Worm (Caenorhabditis elegans) whole organism, L2 larva: ENCODE results near the gene R01E6.2.

Experiments used
- C34F6.9 ChIP-seq: fragments of 150-350 bp; optimal IDR thresholded peaks from 2 replicates; lab custom pipeline; 2014; ENCODE audit warnings: missing biosample characterization, missing genetic modification characterization
- F13H6.1 ChIP-seq: sonication (generic microtip); optimal IDR thresholded peaks from 2 replicates; lab custom pipeline; 2016; ENCODE audit warnings: missing genetic modification characterization, missing compliant biosample characterization
- R02D3.7 ChIP-seq: fragments of 150-350 bp; optimal IDR thresholded peaks from 2 replicates; lab custom pipeline; 2014; ENCODE audit warnings: missing biosample characterization, missing genetic modification characterization
- Y55F3AM.14 ChIP-seq: fragments of 200-800 bp; sonication (Bioruptor generic); optimal IDR thresholded peaks from 2 replicates; lab custom pipeline; 2018; ENCODE audit warnings: mild to moderate bottlenecking, missing genetic modification characterization, missing compliant biosample characterization
- ZK546.5 ChIP-seq: sonication (generic microtip); optimal IDR thresholded peaks from 2 replicates; lab custom pipeline; 2017; ENCODE audit warnings: missing biosample characterization, missing genetic modification characterization
- alr-1 ChIP-seq: fragments of 150-350 bp; optimal IDR thresholded peaks from 2 replicates; lab custom pipeline; 2014; ENCODE audit warnings: missing biosample characterization, missing genetic modification characterization
- aly-2 ChIP-seq: fragments of 150-350 bp; optimal IDR thresholded peaks from 2 replicates; lab custom pipeline; 2014; ENCODE audit warnings: missing biosample characterization, missing genetic modification characterization
- ama-1 ChIP-seq: fragments of 150-350 bp; optimal IDR thresholded peaks from 2 replicates; lab custom pipeline; 2018; ENCODE audit warnings: inconsistent platforms
- blmp-1 ChIP-seq: sonication (generic microtip); optimal IDR thresholded peaks from 2 replicates; lab custom pipeline; 2017; ENCODE audit warnings: missing genetic modification characterization, mild to moderate bottlenecking, missing compliant biosample characterization, antibody characterized with exemption, moderate library complexity; ENCODE audit not compliant: insufficient read depth
- ceh-16 ChIP-seq: fragments of 150-350 bp; optimal IDR thresholded peaks from 2 replicates; lab custom pipeline; 2014; ENCODE audit warnings: missing biosample characterization, missing genetic modification characterization
- ceh-82 ChIP-seq: fragments of 150-350 bp; optimal IDR thresholded peaks from 2 replicates; lab custom pipeline; 2014; ENCODE audit warnings: missing biosample characterization, missing genetic modification characterization
- crh-2 ChIP-seq: sonication (generic microtip); optimal IDR thresholded peaks from 2 replicates; lab custom pipeline; 2017; ENCODE audit warnings: missing biosample characterization, missing genetic modification characterization
- dmd-4 ChIP-seq: sonication (generic microtip); optimal IDR thresholded peaks from 2 replicates; lab custom pipeline; 2017; ENCODE audit warnings: missing biosample characterization, missing genetic modification characterization
- egl-27 ChIP-seq: sonication (generic microtip); optimal IDR thresholded peaks from 3 replicates; lab custom pipeline; 2017; ENCODE audit warnings: missing biosample characterization, missing genetic modification reagents, missing genetic modification characterization
- elt-1 ChIP-seq: fragments of 150-350 bp; optimal IDR thresholded peaks from 2 replicates; lab custom pipeline; 2014; ENCODE audit warnings: missing biosample characterization, missing genetic modification characterization
- elt-3 ChIP-seq: sonication (generic microtip); optimal IDR thresholded peaks from 2 replicates; lab custom pipeline; 2017; ENCODE audit warnings: missing biosample characterization, missing genetic modification characterization
- fos-1 ChIP-seq: fragments of 150-350 bp; optimal IDR thresholded peaks from 2 replicates; lab custom pipeline; 2014; ENCODE audit warnings: missing biosample characterization, missing genetic modification characterization
- gmeb-1 ChIP-seq: fragments of 150-350 bp; optimal IDR thresholded peaks from 2 replicates; lab custom pipeline; 2014; ENCODE audit warnings: missing biosample characterization, missing genetic modification characterization
- lin-11 ChIP-seq: fragments of 150-350 bp; sonication (generic microtip); optimal IDR thresholded peaks from 2 replicates; lab custom pipeline; 2014; ENCODE audit warnings: missing biosample characterization, missing genetic modification characterization, inconsistent platforms, mixed read lengths
- lin-13 ChIP-seq: fragments of 150-350 bp; optimal IDR thresholded peaks from 2 replicates; lab custom pipeline; 2014; ENCODE audit warnings: missing biosample characterization, missing genetic modification reagents, missing genetic modification characterization
- lin-39 ChIP-seq: fragments of 150-350 bp; optimal IDR thresholded peaks from 2 replicates; lab custom pipeline; 2014; ENCODE audit warnings: missing biosample characterization, missing genetic modification reagents, missing genetic modification characterization
- lsy-2 ChIP-seq, 2 experiments: fragments of 150-350 bp in 1 of 2; sonication (generic microtip) in 1 of 2; optimal IDR thresholded peaks; 2 replicates each; lab custom pipeline; 2014 to 2017; ENCODE audit warnings: missing biosample characterization in 2 of 2, missing genetic modification characterization in 2 of 2
- mab-5 ChIP-seq: fragments of 150-350 bp; optimal IDR thresholded peaks from 2 replicates; lab custom pipeline; 2014; ENCODE audit warnings: missing biosample characterization, missing genetic modification characterization
- mbf-1 ChIP-seq: sonication (generic microtip); optimal IDR thresholded peaks from 2 replicates; lab custom pipeline; 2017; ENCODE audit warnings: missing biosample characterization, missing genetic modification characterization
- mdl-1 ChIP-seq, 2 experiments: fragments of 150-350 bp in 1 of 2; sonication (generic microtip) in 1 of 2; optimal IDR thresholded peaks; 2 replicates each; lab custom pipeline; 2017; ENCODE audit warnings: missing biosample characterization in 2 of 2, missing genetic modification characterization in 2 of 2
- nhr-10 ChIP-seq: sonication (generic microtip); optimal IDR thresholded peaks from 2 replicates; lab custom pipeline; 2017; ENCODE audit warnings: missing biosample characterization, missing genetic modification characterization
- nhr-11 ChIP-seq: fragments of 150-350 bp; optimal IDR thresholded peaks from 2 replicates; lab custom pipeline; 2014; ENCODE audit warnings: missing biosample characterization, missing genetic modification characterization
- nhr-12 ChIP-seq: fragments of 150-350 bp; optimal IDR thresholded peaks from 2 replicates; lab custom pipeline; 2014; ENCODE audit warnings: missing biosample characterization, missing genetic modification characterization
- nhr-129 ChIP-seq: fragments of 150-350 bp; optimal IDR thresholded peaks from 2 replicates; lab custom pipeline; 2014; ENCODE audit warnings: missing biosample characterization, missing genetic modification characterization
- nhr-21 ChIP-seq: fragments of 150-350 bp; optimal IDR thresholded peaks from 2 replicates; lab custom pipeline; 2014; ENCODE audit warnings: missing biosample characterization, missing genetic modification characterization
- nhr-23 ChIP-seq: fragments of 150-350 bp; optimal IDR thresholded peaks from 2 replicates; lab custom pipeline; 2014; ENCODE audit warnings: missing biosample characterization, missing genetic modification reagents, missing genetic modification characterization
- nhr-237 ChIP-seq: fragments of 150-350 bp; optimal IDR thresholded peaks from 2 replicates; lab custom pipeline; 2014; ENCODE audit warnings: missing biosample characterization, missing genetic modification characterization
- nhr-6 ChIP-seq: fragments of 150-350 bp; optimal IDR thresholded peaks from 2 replicates; lab custom pipeline; 2014; ENCODE audit warnings: missing biosample characterization, missing genetic modification characterization
- nhr-77 ChIP-seq: fragments of 150-350 bp; optimal IDR thresholded peaks from 2 replicates; lab custom pipeline; 2014; ENCODE audit warnings: missing biosample characterization, missing genetic modification characterization
- peb-1 ChIP-seq: fragments of 150-350 bp; optimal IDR thresholded peaks from 2 replicates; lab custom pipeline; 2014; ENCODE audit warnings: missing biosample characterization, missing genetic modification characterization
- sem-4 ChIP-seq: fragments of 150-350 bp; optimal IDR thresholded peaks from 2 replicates; lab custom pipeline; 2014; ENCODE audit warnings: missing biosample characterization, missing genetic modification reagents, missing genetic modification characterization
- skn-1 ChIP-seq: sonication (generic microtip); optimal IDR thresholded peaks from 2 replicates; lab custom pipeline; 2017; ENCODE audit warnings: missing biosample characterization, missing genetic modification characterization
- sma-3 ChIP-seq: sonication (generic microtip); optimal IDR thresholded peaks from 2 replicates; lab custom pipeline; 2016; ENCODE audit warnings: missing genetic modification reagents, missing genetic modification characterization, missing compliant biosample characterization
- sma-9 ChIP-seq, 2 experiments: fragments of 150-350 bp in 1 of 2; sonication (generic microtip) in 1 of 2; optimal IDR thresholded peaks; 2 replicates each; lab custom pipeline; 2014 to 2016; ENCODE audit warnings: missing genetic modification characterization in 2 of 2, mild to moderate bottlenecking in 1 of 2, missing biosample characterization in 1 of 2, missing compliant biosample characterization in 1 of 2, missing genetic modification reagents in 1 of 2, moderate library complexity in 1 of 2
- snpc-4 ChIP-seq: fragments of 150-350 bp; optimal IDR thresholded peaks from 2 replicates; lab custom pipeline; 2014; ENCODE audit warnings: missing biosample characterization, missing genetic modification characterization
- unc-39 ChIP-seq: fragments of 150-350 bp; optimal IDR thresholded peaks from 2 replicates; lab custom pipeline; 2014; ENCODE audit warnings: missing biosample characterization, missing genetic modification characterization
- unc-55 ChIP-seq: fragments of 150-350 bp; sonication (generic microtip); optimal IDR thresholded peaks from 3 replicates; lab custom pipeline; 2014; ENCODE audit warnings: missing biosample characterization, missing genetic modification reagents, missing genetic modification characterization
- unc-62 ChIP-seq: fragments of 150-350 bp; optimal IDR thresholded peaks from 2 replicates; lab custom pipeline; 2014; ENCODE audit warnings: missing biosample characterization, missing genetic modification reagents, missing genetic modification characterization
- zag-1 ChIP-seq: fragments of 150-350 bp; optimal IDR thresholded peaks from 2 replicates; lab custom pipeline; 2014; ENCODE audit warnings: missing biosample characterization, missing genetic modification characterization
- ztf-1 ChIP-seq: fragments of 200-800 bp; sonication (Bioruptor generic); conservative IDR thresholded peaks from 2 replicates; pipeline ENCODE4 v1.3.6; 2022; ENCODE audit warnings: missing genetic modification characterization, missing compliant biosample characterization
- ztf-11 ChIP-seq: sonication (generic microtip); optimal IDR thresholded peaks from 2 replicates; lab custom pipeline; 2017; ENCODE audit warnings: missing biosample characterization, missing genetic modification characterization
- ztf-4 ChIP-seq: fragments of 150-350 bp; optimal IDR thresholded peaks from 2 replicates; lab custom pipeline; 2014; ENCODE audit warnings: missing biosample characterization, missing genetic modification characterization

Gene R01E6.2

ce11 chrX:13598021-13598499 is 31.7 kb upstream of the R01E6.2 start, which contains the start of gene bra-1:
bra-1 (plus strand) TSS chrX:13598449.
- TF ChIP-seq gmeb-1 (tag; lab: Kevin White, UChicago): no peak
- peak; percentile 20 for TF ChIP-seq F13H6.1 (tag; lab: Kevin White, UChicago)
- TF ChIP-seq nhr-129 (tag; lab: Kevin White, UChicago): peak; percentile 82
- peak; percentile 78 for TF ChIP-seq C34F6.9
- TF ChIP-seq R02D3.7 (tag; lab: Kevin White, UChicago): no peak
- no peak for TF ChIP-seq nhr-237
- no peak for TF ChIP-seq lin-39 (tag; lab: Kevin White, UChicago)
- TF ChIP-seq aly-2: no peak
- TF ChIP-seq nhr-10 (tag; lab: Kevin White, UChicago): no peak
- TF ChIP-seq snpc-4 (tag; lab: Kevin White, UChicago): no peak
- no peak for TF ChIP-seq ceh-16 (tag; lab: Kevin White, UChicago)
- no peak for TF ChIP-seq nhr-6
- peak; percentile 39 for TF ChIP-seq nhr-21 (tag; lab: Kevin White, UChicago)
- TF ChIP-seq sma-3: no peak
- no peak for TF ChIP-seq nhr-11 (tag; lab: Kevin White, UChicago)
- TF ChIP-seq skn-1: peak; percentile 39
- TF ChIP-seq lsy-2 (tag; optimal IDR thresholded peaks at IDR 0.05; lab: Kevin White, UChicago): peak; percentile 7 to 66
- no peak for TF ChIP-seq mdl-1 (tag; optimal IDR thresholded peaks at IDR 0.05; lab: Kevin White, UChicago)
- no peak for TF ChIP-seq peb-1 (tag; lab: Kevin White, UChicago)
- TF ChIP-seq egl-27 (tag; lab: Kevin White, UChicago): no peak
- TF ChIP-seq elt-3 (tag; lab: Kevin White, UChicago): no peak
- TF ChIP-seq zag-1 (tag; lab: Kevin White, UChicago): no peak
- no peak for TF ChIP-seq nhr-23
- TF ChIP-seq sem-4: no peak
- peak; percentile 44 for TF ChIP-seq unc-55 (GFP tag; lab: Kevin White, UChicago)
- TF ChIP-seq lin-13 (GFP tag; lab: Kevin White, UChicago): peak; percentile 39
- TF ChIP-seq sma-9 (GFP tag; optimal IDR thresholded peaks at IDR 0.05; lab: Kevin White, UChicago): peak; percentile 54
- no peak for TF ChIP-seq sma-9 (tag; optimal IDR thresholded peaks at IDR 0.05; lab: Kevin White, UChicago)
- peak; percentile 25 for TF ChIP-seq ztf-4 (tag; lab: Kevin White, UChicago)
- TF ChIP-seq blmp-1: no peak
- no peak for TF ChIP-seq ztf-1 (GFP tag; lab: Robert Waterston, UW)
- TF ChIP-seq crh-2 (tag; lab: Kevin White, UChicago): peak; percentile 74
- no peak for TF ChIP-seq ama-1 (lab: Kevin White, UChicago)
- no peak for TF ChIP-seq unc-62 (GFP tag; lab: Kevin White, UChicago)
- no peak for TF ChIP-seq ceh-82
- TF ChIP-seq nhr-77 (tag; lab: Kevin White, UChicago): no peak
- no peak for TF ChIP-seq nhr-12 (tag; lab: Kevin White, UChicago)
- no peak for TF ChIP-seq alr-1 (tag; lab: Kevin White, UChicago)
- TF ChIP-seq mbf-1: no peak
- no peak for TF ChIP-seq dmd-4
- no peak for TF ChIP-seq ztf-11 (tag; lab: Kevin White, UChicago)
- peak; percentile 86 for TF ChIP-seq lin-11
- TF ChIP-seq elt-1 (tag; lab: Kevin White, UChicago): no peak
- peak; percentile 34 for TF ChIP-seq fos-1 (tag; lab: Kevin White, UChicago)
- TF ChIP-seq, all 48 proteins: peak for 13

- no peak for TF ChIP-seq ztf-11 (tag; lab: Kevin White, UChicago)
- TF ChIP-seq Y55F3AM.14 (GFP tag; lab: Kevin White, UChicago): no peak
- TF ChIP-seq lsy-2 (tag; optimal IDR thresholded peaks at IDR 0.05; lab: Kevin White, UChicago): peak in 1 of 2 experiments; percentile 70
- TF ChIP-seq aly-2: no peak
- no peak for TF ChIP-seq nhr-11 (tag; lab: Kevin White, UChicago)
- TF ChIP-seq blmp-1: no peak
- TF ChIP-seq sma-9 (GFP tag; optimal IDR thresholded peaks at IDR 0.05; lab: Kevin White, UChicago): no peak
- no peak for TF ChIP-seq sma-9 (tag; optimal IDR thresholded peaks at IDR 0.05; lab: Kevin White, UChicago)
- TF ChIP-seq nhr-77 (tag; lab: Kevin White, UChicago): no peak
- TF ChIP-seq unc-39 (tag; lab: Kevin White, UChicago): no peak
- no peak for TF ChIP-seq zag-1 (tag; lab: Kevin White, UChicago)
- peak; percentile 71 for TF ChIP-seq unc-55 (GFP tag; lab: Kevin White, UChicago)
- TF ChIP-seq mbf-1: no peak
- peak; percentile 15 for TF ChIP-seq lin-11
- TF ChIP-seq elt-3 (tag; lab: Kevin White, UChicago): no peak
- TF ChIP-seq C34F6.9: peak; percentile 85
- peak; percentile 3 for TF ChIP-seq nhr-6
- TF ChIP-seq nhr-10 (tag; lab: Kevin White, UChicago): no peak
- no peak for TF ChIP-seq peb-1 (tag; lab: Kevin White, UChicago)
- TF ChIP-seq alr-1 (tag; lab: Kevin White, UChicago): no peak
- peak; percentile 7 for TF ChIP-seq lin-13 (GFP tag; lab: Kevin White, UChicago)
- peak; percentile 33 for TF ChIP-seq sma-3
- no peak for TF ChIP-seq mab-5 (tag; lab: Kevin White, UChicago)
- peak; percentile 7 for TF ChIP-seq egl-27 (tag; lab: Kevin White, UChicago)
- TF ChIP-seq gmeb-1 (tag; lab: Kevin White, UChicago): peak; percentile 34
- TF ChIP-seq ztf-1 (GFP tag; lab: Robert Waterston, UW): no peak
- peak; percentile 56 for TF ChIP-seq crh-2 (tag; lab: Kevin White, UChicago)
- TF ChIP-seq ZK546.5 (tag; lab: Kevin White, UChicago): no peak
- TF ChIP-seq nhr-12 (tag; lab: Kevin White, UChicago): no peak
- TF ChIP-seq nhr-237: no peak
- TF ChIP-seq ama-1 (lab: Kevin White, UChicago): peak; percentile 34
- no peak for TF ChIP-seq lin-39 (tag; lab: Kevin White, UChicago)
- TF ChIP-seq R02D3.7 (tag; lab: Kevin White, UChicago): no peak
These were observed 29.8 kb upstream of the R01E6.2 start, which contains the start of gene F54B11.5 for ce11 chrX:13596003-13596767. F54B11.5 (minus strand) TSS chrX:13596068.
